Worm (Caenorhabditis elegans) whole organism, late embryonic: Measurements from ENCODE around the gene catp-2.

ENCODE experiments used
- madf-2 ChIP-seq: sonication (generic microtip); optimal IDR thresholded peaks from 2 replicates; lab custom pipeline; 2017; ENCODE audit warnings: missing genetic modification characterization, missing compliant biosample characterization
- pha-4 ChIP-seq: fragments of 150-350 bp; optimal IDR thresholded peaks from 2 replicates; lab custom pipeline; 2018; ENCODE audit warnings: missing biosample characterization, missing genetic modification reagents, missing genetic modification characterization

ce11 chrV:4908591-4908990 lies 25.9 kb upstream of the catp-2 start, which contains the start of gene ugt-13:
- no peak for TF ChIP-seq madf-2 (tag; lab: Kevin White, UChicago)
- no peak for TF ChIP-seq pha-4 (tag; lab: Kevin White, UChicago)
